Fruit fly (Drosophila melanogaster): ENCODE measurements around the gene Fuca.

Gene Fuca

dm6 chr3L:11533704-11534319 is 11.3 kb upstream of the Fuca start (continued):
- TF ChIP-seq CG31365 (tag; optimal IDR thresholded peaks at IDR 0.05): no peak
- TF ChIP-seq CG17361 (GFP tag; IDR thresholded peaks at IDR 0.05): peak; percentile 68
- no peak for TF ChIP-seq CG4360 (GFP tag; IDR thresholded peaks at IDR 0.05)
- peak; percentile 58 for TF ChIP-seq CG7839 (tag; optimal IDR thresholded peaks at IDR 0.05)
- peak; percentile 80 for TF ChIP-seq row (GFP tag; IDR thresholded peaks at IDR 0.05)
- no peak for TF ChIP-seq Hmx (GFP tag; optimal IDR thresholded peaks at IDR 0.05)
- TF ChIP-seq CG17912 (GFP tag; optimal IDR thresholded peaks at IDR 0.05): no peak
- no peak for TF ChIP-seq CG10654 (GFP tag; optimal IDR thresholded peaks at IDR 0.05)
- TF ChIP-seq nerfin-1 (tag; optimal IDR thresholded peaks at IDR 0.05): no peak
- peak; percentile 23 for TF ChIP-seq Camta (GFP tag; optimal IDR thresholded peaks at IDR 0.05)
- TF ChIP-seq CG18619 (GFP tag; optimal IDR thresholded peaks at IDR 0.05): peak; percentile 18
- TF ChIP-seq gem (tag; optimal IDR thresholded peaks at IDR 0.05): peak; percentile 69
- no peak for TF ChIP-seq luna (GFP tag; optimal IDR thresholded peaks at IDR 0.05)
- TF ChIP-seq ems (GFP tag; optimal IDR thresholded peaks at IDR 0.05): no peak
- peak; percentile 34 for TF ChIP-seq BtbVII (GFP tag; optimal IDR thresholded peaks at IDR 0.05)
- TF ChIP-seq eyg (GFP tag; optimal IDR thresholded peaks at IDR 0.05): no peak
- peak; percentile 17 for TF ChIP-seq CG15011 (GFP tag; optimal IDR thresholded peaks at IDR 0.05)
- no peak for TF ChIP-seq Optix (GFP tag; IDR thresholded peaks at IDR 0.05)
- TF ChIP-seq H15 (GFP tag; IDR thresholded peaks at IDR 0.05): 0 out of 3 replicates have a peak, but pooled peaks have one; percentile 5
- no peak for TF ChIP-seq Abd-B (GFP tag; optimal IDR thresholded peaks at IDR 0.05)
- TF ChIP-seq oc (tag; optimal IDR thresholded peaks at IDR 0.05): no peak
- TF ChIP-seq fu2 (GFP tag; optimal IDR thresholded peaks at IDR 0.05): peak; percentile 15
- no peak for TF ChIP-seq HmgD (GFP tag; optimal IDR thresholded peaks at IDR 0.05)
- peak; percentile 56 for TF ChIP-seq lab (GFP tag; optimal IDR thresholded peaks at IDR 0.05)
- no peak for TF ChIP-seq Lim3 (GFP tag; IDR thresholded peaks at IDR 0.05)
- TF ChIP-seq Xbp1 (GFP tag; optimal IDR thresholded peaks at IDR 0.05): peak; percentile 5
- TF ChIP-seq CG8281 (tag; optimal IDR thresholded peaks at IDR 0.05): peak; percentile 16
- TF ChIP-seq Hr78 (GFP tag; optimal IDR thresholded peaks at IDR 0.05): no peak
- peak; percentile 17 for TF ChIP-seq CG2712 (tag; optimal IDR thresholded peaks at IDR 0.05)
- TF ChIP-seq tx (GFP tag; optimal IDR thresholded peaks at IDR 0.05): no peak
- peak; percentile 28; the same call in 1 of the 2 replicates for TF ChIP-seq H2.0 (GFP tag; IDR thresholded peaks at IDR 0.05)
- TF ChIP-seq chm (GFP tag; IDR thresholded peaks at IDR 0.05): no peak
- peak; percentile 56; the same call in 1 of the 2 replicates for TF ChIP-seq Ptx1 (GFP tag; IDR thresholded peaks at IDR 0.05)
- no peak for TF ChIP-seq Sry-δ (GFP tag; optimal IDR thresholded peaks at IDR 0.05)
- TF ChIP-seq CG7987 (GFP tag; optimal IDR thresholded peaks at IDR 0.05): no peak
- no peak for TF ChIP-seq CG4730 (GFP tag; IDR thresholded peaks at IDR 0.05)
- TF ChIP-seq Oli (tag; optimal IDR thresholded peaks at IDR 0.05): peak; percentile 54
- no peak for TF ChIP-seq CG12942 (GFP tag; optimal IDR thresholded peaks at IDR 0.05)
- peak; percentile 43 for TF ChIP-seq ind (GFP tag; optimal IDR thresholded peaks at IDR 0.05)
- TF ChIP-seq wek (GFP tag; optimal IDR thresholded peaks at IDR 0.05): no peak
- no peak for TF ChIP-seq CG17829 (tag; optimal IDR thresholded peaks at IDR 0.05)
- no peak for TF ChIP-seq dimm (GFP tag; IDR thresholded peaks at IDR 0.05)
- peak; percentile 27; the same call in 1 of the 2 replicates for TF ChIP-seq Xrp1 (GFP tag; IDR thresholded peaks at IDR 0.05)
- no peak for TF ChIP-seq fru (optimal IDR thresholded peaks at IDR 0.05)
- no peak for TF ChIP-seq hth (optimal IDR thresholded peaks at IDR 0.05)
- TF ChIP-seq Chrac-16 (GFP tag; optimal IDR thresholded peaks at IDR 0.05): no peak
- TF ChIP-seq CG11456 (GFP tag; IDR thresholded peaks at IDR 0.05): no peak
- TF ChIP-seq Six4 (GFP tag; optimal IDR thresholded peaks at IDR 0.05): no peak
- TF ChIP-seq CoRest (tag; optimal IDR thresholded peaks at IDR 0.05): peak; percentile 58
- TF ChIP-seq CG6765 (GFP tag; optimal IDR thresholded peaks at IDR 0.05): peak; percentile 22
- TF ChIP-seq CG11247 (GFP tag; IDR thresholded peaks at IDR 0.05): no peak
- TF ChIP-seq her (GFP tag; optimal IDR thresholded peaks at IDR 0.05): no peak
